Fruit fly (Drosophila melanogaster) Kc167 (cell line): Measurements from ENCODE around the gene neo.

ENCODE experiments used
- Myc ChIP-seq: fragments of >200 bp; optimal IDR thresholded peaks from 2 replicates; lab custom pipeline; 2017; ENCODE audit warnings: missing external identifiers
- Sin3A ChIP-seq: fragments of >200 bp; optimal IDR thresholded peaks from 2 replicates; lab custom pipeline; 2018; ENCODE audit warnings: missing external identifiers
- insv ChIP-seq: fragments of >200 bp; optimal IDR thresholded peaks from 3 replicates; lab custom pipeline; 2018; ENCODE audit warnings: missing external identifiers
- psq ChIP-seq: fragments of >200 bp; optimal IDR thresholded peaks from 2 replicates; lab custom pipeline; 2017; ENCODE audit warnings: missing external identifiers
- ttk ChIP-seq: sonication (Bioruptor generic); optimal IDR thresholded peaks from 2 replicates; lab custom pipeline; 2017; ENCODE audit warnings: missing external identifiers

dm6 chr3R:29837771-29838170 lies 18.8 kb downstream of the neo start:
- no peak for TF ChIP-seq ttk (lab: Kevin White, UChicago)
- no peak for TF ChIP-seq Myc (lab: Kevin White, UChicago)
- no peak for TF ChIP-seq insv
- no peak for TF ChIP-seq psq
- TF ChIP-seq Sin3A (lab: Kevin White, UChicago): no peak
